Fruit fly (Drosophila melanogaster) whole organism, embryonic: ENCODE measurements around the gene Rab9.

Source experiments
- CG10366 ChIP-seq: fragments of 200-800 bp; sonication (Bioruptor generic); IDR thresholded peaks from 2 replicates; pipeline ENCODE4 v1.3.6; 2022; ENCODE audit warnings: missing biosample characterization, missing genetic modification characterization
- CG11085 ChIP-seq: fragments of 200-800 bp; sonication (Bioruptor generic); IDR thresholded peaks from 2 replicates; pipeline ENCODE4 v1.3.6; 2022; ENCODE audit warnings: missing biosample characterization, missing genetic modification characterization
- CG11695 ChIP-seq: fragments of 200-800 bp; sonication (Bioruptor generic); IDR thresholded peaks from 3 replicates; pipeline ENCODE4 v1.3.6; 2022; ENCODE audit warnings: missing biosample characterization, missing genetic modification characterization
- CG13424 ChIP-seq: fragments of 200-800 bp; sonication (Bioruptor generic); optimal IDR thresholded peaks from 2 replicates; lab custom pipeline; 2019; ENCODE audit warnings: missing biosample characterization, mild to moderate bottlenecking, missing genetic modification characterization, moderate library complexity
- CG15479 ChIP-seq: fragments of 200-800 bp; sonication (Bioruptor generic); optimal IDR thresholded peaks from 3 replicates; lab custom pipeline; 2019; ENCODE audit warnings: missing biosample characterization, mild to moderate bottlenecking, missing genetic modification characterization, moderate library complexity
- CG1603 ChIP-seq: fragments of 200-800 bp; sonication (Bioruptor generic); optimal IDR thresholded peaks from 2 replicates; lab custom pipeline; 2019; ENCODE audit warnings: missing biosample characterization, mild to moderate bottlenecking, missing genetic modification characterization, moderate library complexity
- CG17568 ChIP-seq: fragments of 200-800 bp; sonication (Bioruptor generic); optimal IDR thresholded peaks from 2 replicates; lab custom pipeline; 2018; ENCODE audit warnings: missing biosample characterization, mild to moderate bottlenecking, missing genetic modification characterization, moderate library complexity
- CG17829 ChIP-seq: fragments of 200-800 bp; optimal IDR thresholded peaks from 2 replicates; lab custom pipeline; 2019; ENCODE audit warnings: missing biosample characterization, mild to moderate bottlenecking, missing genetic modification characterization, moderate library complexity
- CG2120 ChIP-seq: fragments of 200-800 bp; sonication (Bioruptor generic); optimal IDR thresholded peaks from 3 replicates; lab custom pipeline; 2016; ENCODE audit warnings: missing biosample characterization, missing genetic modification characterization
- CG2889 ChIP-seq: fragments of 200-800 bp; sonication (Bioruptor generic); IDR thresholded peaks from 3 replicates; pipeline ENCODE4 v1.3.6; 2022; ENCODE audit warnings: missing biosample characterization, missing genetic modification characterization
- CG3407 ChIP-seq: fragments of 200-800 bp; sonication (Bioruptor generic); optimal IDR thresholded peaks from 2 replicates; lab custom pipeline; 2018; ENCODE audit warnings: missing biosample characterization, mild to moderate bottlenecking, missing genetic modification characterization
- CG34376 ChIP-seq: fragments of 200-800 bp; sonication (Bioruptor generic); optimal IDR thresholded peaks from 2 replicates; lab custom pipeline; 2018; ENCODE audit warnings: missing biosample characterization, mild to moderate bottlenecking, missing genetic modification characterization
- CG42726 ChIP-seq: fragments of 200-800 bp; sonication (Bioruptor generic); IDR thresholded peaks from 2 replicates; pipeline ENCODE4 v1.3.6; 2022; ENCODE audit warnings: missing biosample characterization, missing genetic modification characterization; ENCODE audit not compliant: partially characterized antibody
- CG4404 ChIP-seq: fragments of 200-800 bp; sonication (Bioruptor generic); IDR thresholded peaks from 2 replicates; pipeline ENCODE4 v1.3.6; 2022; ENCODE audit warnings: missing biosample characterization, missing genetic modification characterization
- CG4707 ChIP-seq: fragments of 200-800 bp; sonication (Bioruptor generic); optimal IDR thresholded peaks from 2 replicates; lab custom pipeline; 2018; ENCODE audit warnings: missing biosample characterization, mild to moderate bottlenecking, missing genetic modification characterization, moderate library complexity
- CG6765 ChIP-seq: fragments of 200-800 bp; sonication (Bioruptor generic); optimal IDR thresholded peaks from 3 replicates; lab custom pipeline; 2017; ENCODE audit warnings: missing biosample characterization, mild to moderate bottlenecking, missing genetic modification characterization
- CG7839 ChIP-seq: fragments of 200-800 bp; sonication (Bioruptor generic); optimal IDR thresholded peaks from 3 replicates; lab custom pipeline; 2018; ENCODE audit warnings: missing biosample characterization, mild to moderate bottlenecking, missing genetic modification characterization, moderate library complexity
- CG8388 ChIP-seq: fragments of 200-800 bp; sonication (Bioruptor generic); optimal IDR thresholded peaks from 2 replicates; lab custom pipeline; 2019; ENCODE audit warnings: missing biosample characterization, mild to moderate bottlenecking, missing genetic modification characterization, moderate library complexity
- CG8478 ChIP-seq: fragments of >200 bp; optimal IDR thresholded peaks from 2 replicates; lab custom pipeline; 2018
- CG9215 ChIP-seq: fragments of 200-800 bp; sonication (Bioruptor generic); IDR thresholded peaks from 2 replicates; pipeline ENCODE4 v1.3.6; 2022; ENCODE audit warnings: missing biosample characterization, missing genetic modification characterization
- CG9932 ChIP-seq: fragments of 200-800 bp; sonication (Bioruptor generic); IDR thresholded peaks from 2 replicates; pipeline ENCODE4 v1.3.6; 2022; ENCODE audit warnings: missing biosample characterization, missing genetic modification characterization
- CkIIα-i1 ChIP-seq: fragments of 200-800 bp; sonication (Bioruptor generic); IDR thresholded peaks from 2 replicates; pipeline ENCODE4 v1.3.6; 2022; ENCODE audit warnings: missing biosample characterization, missing genetic modification characterization
- Dll ChIP-seq: fragments of 200-800 bp; sonication (Bioruptor generic); IDR thresholded peaks from 4 replicates; pipeline ENCODE4 v1.3.6; 2022; ENCODE audit warnings: missing biosample characterization, missing genetic modification characterization; ENCODE audit not compliant: partially characterized antibody
- Doc2 ChIP-seq: fragments of 200-800 bp; sonication (Bioruptor generic); IDR thresholded peaks from 2 replicates; pipeline ENCODE4 v1.3.6; 2022; ENCODE audit warnings: missing biosample characterization, missing genetic modification characterization
- Fer3 ChIP-seq: fragments of 200-800 bp; sonication (Bioruptor generic); optimal IDR thresholded peaks from 2 replicates; lab custom pipeline; 2018; ENCODE audit warnings: missing biosample characterization, mild to moderate bottlenecking, missing genetic modification characterization, moderate library complexity
- H15 ChIP-seq: fragments of 200-800 bp; sonication (Bioruptor generic); IDR thresholded peaks from 3 replicates; pipeline ENCODE4 v1.3.6; 2022; ENCODE audit warnings: missing biosample characterization, missing genetic modification characterization
- HmgD ChIP-seq: fragments of 200-800 bp; sonication (Bioruptor generic); optimal IDR thresholded peaks from 3 replicates; lab custom pipeline; 2016; ENCODE audit warnings: missing biosample characterization, missing genetic modification characterization
- Jarid2 ChIP-seq: fragments of 200-800 bp; sonication (Bioruptor generic); optimal IDR thresholded peaks from 3 replicates; lab custom pipeline; 2017; ENCODE audit warnings: mild to moderate bottlenecking, missing biosample characterization, missing genetic modification reagents, missing genetic modification characterization
- Kr ChIP-seq: fragments of 200-800 bp; sonication (Bioruptor generic); optimal IDR thresholded peaks from 2 replicates; lab custom pipeline; 2017; ENCODE audit warnings: missing biosample characterization, mild to moderate bottlenecking, missing genetic modification characterization
- Lpt ChIP-seq: fragments of >200 bp; optimal IDR thresholded peaks from 2 replicates; lab custom pipeline; 2018; ENCODE audit warnings: missing biosample characterization, missing genetic modification characterization
- ase ChIP-seq: fragments of 200-800 bp; sonication (Bioruptor generic); IDR thresholded peaks from 3 replicates; pipeline ENCODE4 v1.3.6; 2022; ENCODE audit warnings: missing biosample characterization, missing genetic modification characterization
- az2 ChIP-seq: fragments of 200-800 bp; sonication (Bioruptor generic); optimal IDR thresholded peaks from 3 replicates; lab custom pipeline; 2016; ENCODE audit warnings: missing biosample characterization, missing genetic modification characterization
- br ChIP-seq: fragments of >200 bp; optimal IDR thresholded peaks from 2 replicates; lab custom pipeline; 2017
- ci ChIP-seq: fragments of 200-800 bp; sonication (Bioruptor generic); IDR thresholded peaks from 3 replicates; pipeline ENCODE4 v1.3.6; 2022; ENCODE audit warnings: missing biosample characterization, missing genetic modification characterization
- gem ChIP-seq: fragments of 200-800 bp; sonication (Bioruptor generic); optimal IDR thresholded peaks from 2 replicates; lab custom pipeline; 2019; ENCODE audit warnings: missing biosample characterization, mild to moderate bottlenecking, missing genetic modification characterization, moderate library complexity
- gro ChIP-seq: fragments of 200-800 bp; sonication (Bioruptor generic); optimal IDR thresholded peaks from 2 replicates; lab custom pipeline; 2016; ENCODE audit warnings: missing biosample characterization, missing genetic modification characterization
- gt ChIP-seq: fragments of 200-800 bp; sonication (Bioruptor generic); IDR thresholded peaks from 2 replicates; pipeline ENCODE4 v1.3.6; 2022; ENCODE audit warnings: missing biosample characterization, missing genetic modification characterization
- jigr1 ChIP-seq: fragments of 200-800 bp; sonication (Bioruptor generic); IDR thresholded peaks from 3 replicates; pipeline ENCODE4 v1.3.6; 2022; ENCODE audit warnings: missing biosample characterization, missing genetic modification characterization
- nerfin-2 ChIP-seq: fragments of 200-800 bp; sonication (Bioruptor generic); IDR thresholded peaks from 2 replicates; pipeline ENCODE4 v1.3.6; 2022; ENCODE audit warnings: missing biosample characterization, missing genetic modification characterization; ENCODE audit not compliant: partially characterized antibody
- nom ChIP-seq: fragments of 200-800 bp; sonication (Bioruptor generic); optimal IDR thresholded peaks from 2 replicates; lab custom pipeline; 2017; ENCODE audit warnings: missing biosample characterization, missing genetic modification characterization, mild to moderate bottlenecking, moderate library complexity, missing genetic modification reagents
- phol ChIP-seq: fragments of 200-800 bp; sonication (Bioruptor generic); optimal IDR thresholded peaks from 3 replicates; lab custom pipeline; 2018; ENCODE audit warnings: missing biosample characterization, mild to moderate bottlenecking, missing genetic modification characterization, moderate library complexity
- pzg ChIP-seq: fragments of 200-800 bp; sonication (Bioruptor generic); optimal IDR thresholded peaks from 3 replicates; lab custom pipeline; 2018; ENCODE audit warnings: missing biosample characterization, mild to moderate bottlenecking, missing genetic modification characterization, moderate library complexity
- sens-2 ChIP-seq: fragments of 200-800 bp; sonication (Bioruptor generic); IDR thresholded peaks from 2 replicates; pipeline ENCODE4 v1.3.6; 2022; ENCODE audit warnings: missing biosample characterization, missing genetic modification characterization
- seq ChIP-seq: fragments of 200-800 bp; sonication (Bioruptor generic); IDR thresholded peaks from 2 replicates; pipeline ENCODE4 v1.3.6; 2022; ENCODE audit warnings: missing biosample characterization, missing genetic modification characterization
- sisA ChIP-seq: fragments of 200-800 bp; sonication (Bioruptor generic); IDR thresholded peaks from 2 replicates; pipeline ENCODE4 v1.3.6; 2022; ENCODE audit warnings: missing biosample characterization, missing genetic modification characterization
- slbo ChIP-seq: fragments of 200-800 bp; sonication (Bioruptor generic); IDR thresholded peaks from 2 replicates; pipeline ENCODE4 v1.3.6; 2022; ENCODE audit warnings: missing biosample characterization, missing genetic modification characterization
- slp2 ChIP-seq: fragments of 200-800 bp; sonication (Bioruptor generic); optimal IDR thresholded peaks from 2 replicates; lab custom pipeline; 2016; ENCODE audit warnings: missing biosample characterization, missing genetic modification characterization
- twi ChIP-seq: fragments of 200-800 bp; optimal IDR thresholded peaks from 2 replicates; lab custom pipeline; 2019; ENCODE audit warnings: missing biosample characterization, mild to moderate bottlenecking, missing genetic modification characterization, moderate library complexity
- tx ChIP-seq: fragments of 200-800 bp; sonication (Bioruptor generic); optimal IDR thresholded peaks from 2 replicates; lab custom pipeline; 2016; ENCODE audit warnings: missing biosample characterization, missing genetic modification characterization
- vfl ChIP-seq: fragments of 200-800 bp; sonication (Bioruptor generic); optimal IDR thresholded peaks from 2 replicates; lab custom pipeline; 2016; ENCODE audit warnings: missing biosample characterization, missing genetic modification characterization
- wek ChIP-seq: fragments of 200-800 bp; sonication (Bioruptor generic); optimal IDR thresholded peaks from 3 replicates; lab custom pipeline; 2018; ENCODE audit warnings: missing biosample characterization, mild to moderate bottlenecking, missing genetic modification characterization, moderate library complexity

The Rab9 gene

dm6 chr2L:19425765-19426329 is 6.5 kb upstream of the Rab9 start (continued):
- TF ChIP-seq vfl (GFP tag; lab: Kevin White, UChicago) (peak; percentile 40), Fer3 (tag; lab: Kevin White, UChicago) (peak; percentile 71), CG4404 (GFP tag; lab: Robert Waterston, UW) (peak; percentile 15; the same call in 1 of the 2 replicates), CG17568 (GFP tag; lab: Kevin White, UChicago) (peak; percentile 59), Kr (GFP tag; lab: Kevin White, UChicago) (no peak), CG13424 (tag; lab: Kevin White, UChicago) (peak; percentile 74), Doc2 (GFP tag; lab: Robert Waterston, UW) (no peak), sens-2 (GFP tag; lab: Robert Waterston, UW) (peak; percentile 66; the same call in 1 of the 2 replicates), CG9932 (GFP tag; lab: Robert Waterston, UW) (peak; percentile 67), gem (tag; lab: Kevin White, UChicago) (peak; percentile 85), CG9215 (GFP tag; lab: Robert Waterston, UW) (peak; percentile 54; the same call in 1 of the 2 replicates), CG4707 (GFP tag; lab: Kevin White, UChicago) (peak; percentile 2), jigr1 (no peak), CG8388 (GFP tag; lab: Kevin White, UChicago) (peak; percentile 72), CG17829 (peak; percentile 73), H15 (peak; percentile 38; the same call in 1 of the 3 replicates), phol (tag; lab: Kevin White, UChicago) (peak; percentile 75), ase (GFP tag; lab: Robert Waterston, UW) (peak; percentile 75; the same call in 2 of the 3 replicates), slp2 (GFP tag; lab: Kevin White, UChicago) (peak; percentile 47), tx (GFP tag; lab: Kevin White, UChicago) (no peak), Jarid2 (GFP tag; lab: Kevin White, UChicago) (peak; percentile 22), CG42726 (GFP tag; lab: Robert Waterston, UW) (0 out of 2 replicates have a peak, but pooled peaks have one; percentile 15), CG3407 (GFP tag; lab: Kevin White, UChicago) (peak; percentile 30), az2 (GFP tag; lab: Kevin White, UChicago) (peak; percentile 72), CG11695 (GFP tag; lab: Robert Waterston, UW) (peak; percentile 54; the same call in 1 of the 3 replicates), slbo (GFP tag; lab: Robert Waterston, UW) (peak; percentile 85), gt (no peak), nerfin-2 (no peak), wek (no peak), CkIIα-i1 (GFP tag; lab: Robert Waterston, UW) (no peak), twi (tag; lab: Kevin White, UChicago) (peak; percentile 45), gro (GFP tag; lab: Kevin White, UChicago) (peak; percentile 27), br (no peak), pzg (GFP tag; lab: Kevin White, UChicago) (no peak), Dll (no peak), HmgD (GFP tag; lab: Kevin White, UChicago) (peak; percentile 16), Lpt (GFP tag; lab: Kevin White, UChicago) (peak; percentile 77), CG2120 (GFP tag; lab: Kevin White, UChicago) (peak; percentile 69), CG11085 (peak; percentile 51), seq (GFP tag; lab: Robert Waterston, UW) (peak; percentile 62; the same call in 1 of the 2 replicates), CG15479 (GFP tag; lab: Kevin White, UChicago) (no peak), sisA (GFP tag; lab: Robert Waterston, UW) (peak; percentile 68), CG2889 (GFP tag; lab: Robert Waterston, UW) (no peak), CG1603 (tag; lab: Kevin White, UChicago) (peak; percentile 59), nom (GFP tag; lab: Kevin White, UChicago) (no peak), ci (peak; percentile 77), CG10366 (peak; percentile 53), CG6765 (GFP tag; lab: Kevin White, UChicago) (peak; percentile 44), CG34376 (GFP tag; lab: Kevin White, UChicago) (no peak), CG8478 (no peak), CG7839 (tag; lab: Kevin White, UChicago) (peak; percentile 77)
